Worm (Caenorhabditis elegans) whole organism, L4/young adult: Measurements from ENCODE around the gene mms-19.
"Not testable (repeated sequence)": the region's sequence is repeated elsewhere in the genome, so short reads cannot be mapped to it uniquely, and the experiment has no call there.

ENCODE experiments used
- W03F9.2 ChIP-seq: fragments of 150-350 bp; optimal IDR thresholded peaks from 2 replicates; lab custom pipeline; 2014; ENCODE audit warnings: missing biosample characterization, missing genetic modification characterization
- him-1 ChIP-seq: sonication (generic microtip); optimal IDR thresholded peaks from 2 replicates; lab custom pipeline; 2016; ENCODE audit warnings: missing genotype, missing genetic modification reagents, missing genetic modification characterization, missing compliant biosample characterization

DNA sequence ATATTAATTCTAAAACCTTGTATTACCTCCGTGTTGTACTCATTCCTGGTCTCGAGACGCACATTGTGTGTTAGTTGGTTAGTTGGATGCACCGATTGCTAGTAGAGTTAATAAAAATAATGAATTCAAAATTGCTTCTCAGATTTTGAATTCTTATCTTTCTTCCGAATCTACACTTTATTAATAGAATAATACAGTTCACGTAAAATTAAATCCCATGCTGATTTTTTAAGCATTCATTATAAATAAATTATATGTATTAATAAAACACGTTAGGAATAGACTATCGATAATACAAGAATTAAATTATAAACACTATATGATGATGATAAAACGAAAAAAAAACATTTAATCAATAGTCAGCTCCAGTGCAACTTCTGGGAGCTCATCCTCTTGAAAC is 45.7 kb upstream of the mms-19 start, which contains the start of gene ZC317.6:
- not testable (repeated sequence) for TF ChIP-seq W03F9.2, him-1 (tag; lab: Kevin White, UChicago)
